Worm (Caenorhabditis elegans) whole organism, late embryonic: ENCODE measurements around the gene srh-85.
"Not testable (repeated sequence)": the region's sequence is repeated elsewhere in the genome, so short reads cannot be mapped to it uniquely, and the experiment has no call there.

Source experiments
- C08G9.2 ChIP-seq: sonication (generic microtip); optimal IDR thresholded peaks from 2 replicates; lab custom pipeline; 2016; ENCODE audit warnings: mild to moderate bottlenecking, missing genetic modification characterization, moderate library complexity, missing compliant biosample characterization
- C38D4.7 ChIP-seq: fragments of 200-800 bp; sonication (Bioruptor generic); optimal IDR thresholded peaks from 2 replicates; lab custom pipeline; 2018; ENCODE audit warnings: mild to moderate bottlenecking, missing genetic modification characterization, moderate library complexity, missing compliant biosample characterization
- K02D7.2 ChIP-seq: sonication (generic microtip); optimal IDR thresholded peaks from 2 replicates; lab custom pipeline; 2017; ENCODE audit warnings: mild to moderate bottlenecking, missing genetic modification characterization, missing compliant biosample characterization
- K09A11.1 ChIP-seq: sonication (generic microtip); optimal IDR thresholded peaks from 2 replicates; lab custom pipeline; 2017; ENCODE audit warnings: antibody characterized with exemption, mild to moderate bottlenecking, missing genetic modification characterization, missing compliant biosample characterization; ENCODE audit not compliant: insufficient read depth
- ceh-18 ChIP-seq: sonication (generic microtip); optimal IDR thresholded peaks from 2 replicates; lab custom pipeline; 2016; ENCODE audit warnings: missing genetic modification characterization, missing compliant biosample characterization
- ceh-2 ChIP-seq: sonication (generic microtip); optimal IDR thresholded peaks from 2 replicates; lab custom pipeline; 2016; ENCODE audit warnings: missing genotype, missing genetic modification characterization, missing compliant biosample characterization
- ceh-30 ChIP-seq: fragments of 150-350 bp; optimal IDR thresholded peaks from 2 replicates; lab custom pipeline; 2014; ENCODE audit warnings: missing biosample characterization, missing genetic modification characterization
- ceh-31 ChIP-seq: sonication (generic microtip); optimal IDR thresholded peaks from 2 replicates; lab custom pipeline; 2016; ENCODE audit warnings: missing genetic modification characterization, missing compliant biosample characterization
- ceh-34 ChIP-seq: sonication (generic microtip); optimal IDR thresholded peaks from 2 replicates; lab custom pipeline; 2016; ENCODE audit warnings: mild to moderate bottlenecking, missing genetic modification characterization, missing compliant biosample characterization
- ceh-45 ChIP-seq: fragments of 200-800 bp; sonication (Bioruptor generic); IDR thresholded peaks from 2 replicates; pipeline ENCODE4 v1.3.6; 2022; ENCODE audit warnings: missing genetic modification reagents, missing genetic modification characterization, missing compliant biosample characterization
- ceh-9 ChIP-seq: sonication (generic microtip); optimal IDR thresholded peaks from 2 replicates; lab custom pipeline; 2016; ENCODE audit warnings: mild to moderate bottlenecking, missing genetic modification characterization, inconsistent platforms, missing compliant biosample characterization
- dmd-4 ChIP-seq: sonication (generic microtip); optimal IDR thresholded peaks from 2 replicates; lab custom pipeline; 2016; ENCODE audit warnings: borderline replicate concordance, missing genetic modification characterization, missing compliant biosample characterization
- dve-1 ChIP-seq: sonication (generic microtip); optimal IDR thresholded peaks from 2 replicates; lab custom pipeline; 2017; ENCODE audit warnings: antibody characterized with exemption, mild to moderate bottlenecking, missing genetic modification characterization, missing compliant biosample characterization
- elt-2 ChIP-seq: sonication (generic microtip); optimal IDR thresholded peaks from 2 replicates; lab custom pipeline; 2016; ENCODE audit warnings: missing genetic modification reagents, missing genetic modification characterization, missing compliant biosample characterization
- elt-4 ChIP-seq: sonication (generic microtip); optimal IDR thresholded peaks from 2 replicates; lab custom pipeline; 2016; ENCODE audit warnings: missing genetic modification characterization, missing compliant biosample characterization
- fkh-10 ChIP-seq: fragments of 150-350 bp; optimal IDR thresholded peaks from 2 replicates; lab custom pipeline; 2014; ENCODE audit warnings: missing biosample characterization, missing genetic modification reagents, missing genetic modification characterization
- hlh-30 ChIP-seq: sonication (generic microtip); optimal IDR thresholded peaks from 2 replicates; lab custom pipeline; 2017; ENCODE audit warnings: antibody characterized with exemption, missing genetic modification characterization, missing compliant biosample characterization; ENCODE audit not compliant: insufficient read depth
- hlh-6 ChIP-seq: sonication (generic microtip); optimal IDR thresholded peaks from 2 replicates; lab custom pipeline; 2016; ENCODE audit warnings: missing genotype, missing genetic modification characterization, missing compliant biosample characterization
- lim-6 ChIP-seq: sonication (generic microtip); optimal IDR thresholded peaks from 2 replicates; lab custom pipeline; 2016; ENCODE audit warnings: missing genetic modification characterization, missing compliant biosample characterization
- madf-2 ChIP-seq: sonication (generic microtip); optimal IDR thresholded peaks from 2 replicates; lab custom pipeline; 2017; ENCODE audit warnings: missing genetic modification characterization, missing compliant biosample characterization
- nfya-1 ChIP-seq: sonication (generic microtip); optimal IDR thresholded peaks from 2 replicates; lab custom pipeline; 2017; ENCODE audit warnings: missing genetic modification characterization, mild to moderate bottlenecking, missing compliant biosample characterization, antibody characterized with exemption, moderate library complexity
- pag-3 ChIP-seq: sonication (generic microtip); optimal IDR thresholded peaks from 2 replicates; lab custom pipeline; 2016; ENCODE audit warnings: missing compliant biosample characterization, missing genetic modification characterization, borderline replicate concordance
- pax-1 ChIP-seq: fragments of 150-350 bp; optimal IDR thresholded peaks from 2 replicates; lab custom pipeline; 2014; ENCODE audit warnings: missing biosample characterization, missing genetic modification characterization
- pha-4 ChIP-seq: fragments of 150-350 bp; optimal IDR thresholded peaks from 2 replicates; lab custom pipeline; 2018; ENCODE audit warnings: missing biosample characterization, missing genetic modification reagents, missing genetic modification characterization
- rnt-1 ChIP-seq: sonication (generic microtip); optimal IDR thresholded peaks from 2 replicates; lab custom pipeline; 2016; ENCODE audit warnings: missing genetic modification characterization, missing compliant biosample characterization
- sdc-2 ChIP-seq: sonication (generic microtip); optimal IDR thresholded peaks from 2 replicates; lab custom pipeline; 2016; ENCODE audit warnings: missing genotype, missing genetic modification characterization, missing compliant biosample characterization
- sox-2 ChIP-seq: fragments of 200-800 bp; sonication (Bioruptor generic); IDR thresholded peaks from 2 replicates; pipeline ENCODE4 v1.3.6; 2022; ENCODE audit warnings: missing genetic modification reagents, missing genetic modification characterization, missing compliant biosample characterization
- syd-9 ChIP-seq: sonication (generic microtip); optimal IDR thresholded peaks from 2 replicates; lab custom pipeline; 2016; ENCODE audit warnings: mild to moderate bottlenecking, missing genetic modification characterization, moderate library complexity, missing compliant biosample characterization
- tbx-2 ChIP-seq: sonication (generic microtip); optimal IDR thresholded peaks from 2 replicates; lab custom pipeline; 2016; ENCODE audit warnings: missing genetic modification characterization, missing compliant biosample characterization
- tbx-7 ChIP-seq: sonication (generic microtip); optimal IDR thresholded peaks from 2 replicates; lab custom pipeline; 2016; ENCODE audit warnings: missing genotype, missing genetic modification characterization, missing compliant biosample characterization
- unc-86 ChIP-seq: sonication (generic microtip); optimal IDR thresholded peaks from 2 replicates; lab custom pipeline; 2016; ENCODE audit warnings: missing genetic modification characterization, missing compliant biosample characterization
- ztf-16 ChIP-seq: sonication (generic microtip); optimal IDR thresholded peaks from 2 replicates; lab custom pipeline; 2017; ENCODE audit warnings: missing genetic modification characterization, missing compliant biosample characterization

Gene srh-85

DNA sequence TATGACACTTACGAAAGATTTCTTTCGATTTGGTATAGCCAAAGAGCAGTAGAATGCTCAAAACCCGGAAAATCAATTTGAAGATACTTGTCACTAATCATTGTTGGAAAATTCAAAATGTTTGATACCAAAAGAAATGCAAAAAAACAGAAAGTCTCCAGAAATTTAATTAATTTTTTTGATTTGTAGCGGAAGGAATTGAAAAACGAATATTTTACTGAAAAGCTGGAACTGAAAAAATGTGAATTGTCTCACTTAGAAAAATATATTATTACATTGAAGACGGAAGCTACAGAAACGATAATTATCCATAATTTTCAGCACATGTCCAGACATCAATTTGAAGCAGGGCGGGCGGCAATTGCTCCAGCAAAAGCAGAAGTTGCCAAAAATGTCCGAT lies 24.3 kb downstream of the srh-85 start, which contains the start of gene srw-138:
TSS of gene srw-138 (minus strand) at position 101 of the 400 bp plus-strand sequence.
- TF ChIP-seq ceh-45 = no peak
- no peak for TF ChIP-seq K02D7.2 (tag; lab: Kevin White, UChicago)
- TF ChIP-seq C08G9.2 (tag; lab: Kevin White, UChicago) = no peak
- TF ChIP-seq ceh-30 (tag; lab: Kevin White, UChicago) = no peak
- no peak for TF ChIP-seq elt-2 (tag; lab: Kevin White, UChicago)
- no peak for TF ChIP-seq sox-2 (GFP tag; lab: Robert Waterston, UW)
- TF ChIP-seq ceh-34 (tag; lab: Kevin White, UChicago) = no peak

DNA sequence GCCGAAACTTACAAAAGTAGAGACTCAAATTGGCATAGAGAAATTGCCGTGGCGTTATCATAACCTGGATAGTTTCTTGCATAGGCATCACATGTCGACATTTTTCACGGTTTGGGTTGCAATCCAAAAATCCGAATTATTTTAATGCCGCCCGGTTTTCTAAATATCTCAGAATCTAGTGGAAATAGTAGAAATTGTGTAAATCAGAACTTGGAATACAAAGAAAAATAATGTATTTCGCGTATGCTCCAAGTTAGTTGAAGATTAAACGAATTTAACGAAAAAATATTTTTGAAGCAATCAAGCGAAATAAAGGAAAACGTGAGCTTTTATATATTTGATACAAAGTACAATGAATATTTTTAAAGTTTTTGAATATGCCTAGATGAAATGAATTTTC lies 26.4 kb downstream of the srh-85 start, which contains the start of gene srw-144:
TSS of gene srw-144 (minus strand) at position 101 of the 400 bp plus-strand sequence.
- TF ChIP-seq lim-6 (tag; lab: Kevin White, UChicago) (no peak), ceh-45 (no peak), elt-4 (tag; lab: Kevin White, UChicago) (no peak), ceh-9 (no peak), hlh-6 (tag; lab: Kevin White, UChicago) (no peak)

DNA sequence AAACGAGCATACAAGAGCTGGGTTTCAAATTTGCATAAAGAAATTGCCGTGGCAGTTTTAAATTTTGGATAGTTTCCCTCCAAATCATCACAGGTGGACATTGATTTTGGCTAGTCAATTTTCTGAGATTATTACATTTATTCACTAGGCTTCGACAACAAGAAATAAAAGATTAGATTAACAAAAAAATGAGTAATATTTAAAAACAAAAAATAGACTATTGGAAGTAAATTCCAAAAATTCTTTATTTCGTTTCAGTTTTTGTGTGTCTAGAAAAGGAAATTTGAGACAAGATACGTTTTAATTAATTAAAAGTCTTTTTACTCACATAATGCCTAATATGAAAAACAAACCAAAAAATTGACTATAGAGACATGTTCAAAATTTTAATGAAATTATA lies 29.1 kb downstream of the srh-85 start, which contains the start of gene srw-142:
TSS of gene srw-142 (minus strand) at position 101 of the 400 bp plus-strand sequence.
- TF ChIP-seq rnt-1 (tag; lab: Kevin White, UChicago) = no peak
- TF ChIP-seq dmd-4 (tag; lab: Kevin White, UChicago) = no peak

DNA sequence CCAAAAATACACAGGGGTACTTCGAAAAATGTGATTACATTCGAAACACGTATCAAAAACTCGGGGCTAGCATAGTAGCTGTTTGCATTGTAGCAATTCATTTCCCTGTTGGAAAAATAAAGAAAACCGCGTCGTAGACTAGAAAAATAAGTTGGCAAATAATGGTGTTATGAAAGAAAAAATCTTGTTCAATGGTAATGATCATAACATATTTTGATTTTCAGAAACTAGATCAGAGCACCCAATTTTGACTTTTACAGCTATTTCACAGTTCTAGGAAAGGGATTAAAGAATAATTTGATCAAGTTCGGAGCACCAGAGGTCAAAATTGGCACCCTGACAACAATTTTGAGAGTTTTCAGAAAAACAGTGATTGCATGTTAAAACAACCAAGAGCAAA lies 32.0 kb downstream of the srh-85 start, which contains the start of gene srh-248:
TSS of gene srh-248 (minus strand) at position 101 of the 400 bp plus-strand sequence.
- TF ChIP-seq tbx-7; C38D4.7 (GFP tag; lab: Kevin White, UChicago); hlh-30 (tag; lab: Kevin White, UChicago): not testable (repeated sequence)

DNA sequence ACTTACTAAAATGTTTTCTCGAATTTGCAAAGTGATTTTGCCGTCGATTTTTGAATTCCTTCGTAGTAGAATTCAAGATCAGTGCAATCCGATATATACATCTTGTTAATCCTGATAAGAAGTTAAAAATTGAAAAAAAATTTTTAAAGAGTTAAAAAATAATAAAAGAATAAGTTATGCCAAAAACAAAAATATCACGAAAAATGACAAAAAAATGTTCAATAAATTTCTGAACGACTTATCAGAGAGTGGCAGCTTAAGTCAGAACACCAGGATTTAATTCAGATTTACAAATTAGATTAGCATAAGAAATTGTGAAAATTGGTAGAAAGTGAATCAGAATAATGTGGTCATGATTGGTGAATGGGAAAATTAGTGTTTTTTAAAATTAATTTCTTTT lies 35.2 kb downstream of the srh-85 start, which contains the start of gene srw-122:
TSS of gene srw-122 (minus strand) at position 101 of the 400 bp plus-strand sequence.
- not testable (repeated sequence) for TF ChIP-seq ceh-9; dve-1; madf-2 (tag; lab: Kevin White, UChicago)

DNA sequence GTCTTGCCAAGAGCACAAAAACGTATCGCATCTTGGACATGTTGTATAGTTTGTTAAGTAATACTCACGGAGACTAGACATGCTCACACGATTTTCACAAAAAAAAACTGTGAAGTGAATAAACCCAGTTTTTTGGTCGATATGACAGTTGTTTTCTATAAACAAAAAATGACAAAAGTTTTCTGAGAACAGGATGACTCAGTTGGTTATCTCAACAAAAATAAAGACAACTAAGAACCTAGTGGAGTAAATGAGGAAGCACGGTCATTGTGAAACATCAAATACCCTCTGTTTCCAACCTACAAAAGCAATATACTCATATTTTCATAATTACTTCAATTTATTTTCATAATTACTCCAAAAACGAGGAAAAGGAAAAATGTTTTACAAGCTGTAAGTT lies 41.7 kb downstream of the srh-85 start, which contains the start of gene srh-87:
TSS of gene srh-87 (minus strand) at position 101 of the 400 bp plus-strand sequence.
- TF ChIP-seq ztf-16 (tag; lab: Kevin White, UChicago) (no peak), fkh-10 (GFP tag; lab: Kevin White, UChicago) (no peak), tbx-2 (tag; lab: Kevin White, UChicago) (no peak), unc-86 (no peak), ceh-34 (tag; lab: Kevin White, UChicago) (no peak), sdc-2 (no peak), pag-3 (tag; lab: Kevin White, UChicago) (no peak), ceh-31 (no peak), nfya-1 (no peak), syd-9 (tag; lab: Kevin White, UChicago) (no peak), elt-2 (tag; lab: Kevin White, UChicago) (no peak), ceh-18 (no peak), pax-1 (tag; lab: Kevin White, UChicago) (no peak), ceh-2 (no peak), K09A11.1 (tag; lab: Kevin White, UChicago) (no peak), K02D7.2 (tag; lab: Kevin White, UChicago) (no peak), sox-2 (GFP tag; lab: Robert Waterston, UW) (no peak), pha-4 (tag; lab: Kevin White, UChicago) (no peak)
